Fruit fly (Drosophila melanogaster): ENCODE results near the gene CG7065.

- TF ChIP-seq CG7045 (GFP tag; optimal IDR thresholded peaks at IDR 0.05) (no peak), CG12768 (GFP tag; optimal IDR thresholded peaks at IDR 0.05) (no peak), cic (GFP tag; optimal IDR thresholded peaks at IDR 0.05) (no peak), ovo (GFP tag; optimal IDR thresholded peaks at IDR 0.05) (no peak), CG7101 (tag; optimal IDR thresholded peaks at IDR 0.05) (no peak)
Measured at dm6 chrX:9161912-9162311, 19.6 kb downstream of the CG7065 start, which contains the start of the genes Zpr1 and CG44532.
